Worm (Caenorhabditis elegans): ENCODE data around the gene cyp-33C2.

DNA sequence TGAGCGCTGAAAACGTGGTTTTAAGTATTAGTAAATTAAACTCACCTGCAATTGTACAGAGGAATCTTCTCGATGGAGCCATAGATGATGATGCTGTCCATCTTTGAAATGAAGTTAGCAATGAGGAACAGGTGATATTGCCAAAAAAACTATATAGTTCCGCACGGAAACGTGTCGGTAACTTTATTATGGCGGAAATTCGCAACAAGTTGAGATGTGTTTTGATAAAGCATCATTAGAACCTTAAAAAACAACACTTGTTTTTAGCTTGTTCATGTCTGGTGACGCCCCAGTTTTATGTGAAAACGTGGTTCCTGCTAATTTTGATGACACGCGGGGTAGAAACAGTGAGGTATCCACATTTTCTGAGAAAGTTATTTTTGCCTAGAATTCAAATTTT, 22.9 kb downstream of the cyp-33C2 start, which contains the start of gene srt-40:
- TF ChIP-seq unc-39 (tag; optimal IDR thresholded peaks at IDR 0.05) (no peak), elt-3 (tag; optimal IDR thresholded peaks at IDR 0.05) (no peak), bed-3 (GFP tag; optimal IDR thresholded peaks at IDR 0.05) (no peak)

Data from whole organism, mixed stage, embryonic.